Worm (Caenorhabditis elegans) whole organism, dauer: ENCODE results near the gene eak-3.

Source experiments
- unc-62 ChIP-seq: sonication (generic microtip); optimal IDR thresholded peaks from 2 replicates; lab custom pipeline; 2017; ENCODE audit warnings: missing biosample characterization, missing genetic modification reagents, missing genetic modification characterization

Gene eak-3

DNA sequence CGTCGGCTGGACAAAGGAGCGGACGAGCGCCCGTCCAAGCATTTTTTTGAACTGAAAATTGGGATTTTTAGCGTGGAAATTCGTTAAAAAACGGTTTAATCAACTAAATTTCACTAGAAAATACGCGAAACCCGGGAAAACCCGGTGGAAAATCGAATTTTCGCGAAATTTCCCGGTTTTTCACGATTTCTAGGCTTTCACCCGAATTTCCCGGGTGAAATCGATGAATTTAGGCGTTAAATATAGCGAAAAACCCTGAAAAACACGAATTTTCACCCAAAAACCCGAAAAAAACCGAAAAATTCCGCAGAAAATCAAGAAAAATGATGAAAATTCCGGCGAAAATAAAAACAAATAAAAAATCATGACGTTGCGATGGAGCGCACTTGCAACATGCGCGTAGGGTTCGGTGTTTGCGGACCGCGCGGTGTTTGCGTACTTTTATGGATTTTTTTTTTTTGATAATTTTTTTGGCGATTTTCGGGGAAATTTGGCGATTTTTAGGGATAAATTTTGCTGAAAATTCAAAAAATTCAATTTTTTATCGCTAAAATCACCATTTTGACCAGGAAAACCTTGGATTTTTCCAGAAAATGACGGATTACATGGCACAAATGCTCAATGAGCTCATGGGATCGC, 25.7 kb upstream of the eak-3 start, which contains the start of the genes mrpl-45 and Y119D3B.12:
Gene mrpl-45 (minus strand): TSS at position 51 of the 639 bp plus-strand sequence.
Gene Y119D3B.12 (plus strand): TSS at position 589 of the 639 bp plus-strand sequence.
- no peak for TF ChIP-seq unc-62 (GFP tag; lab: Kevin White, UChicago)

DNA sequence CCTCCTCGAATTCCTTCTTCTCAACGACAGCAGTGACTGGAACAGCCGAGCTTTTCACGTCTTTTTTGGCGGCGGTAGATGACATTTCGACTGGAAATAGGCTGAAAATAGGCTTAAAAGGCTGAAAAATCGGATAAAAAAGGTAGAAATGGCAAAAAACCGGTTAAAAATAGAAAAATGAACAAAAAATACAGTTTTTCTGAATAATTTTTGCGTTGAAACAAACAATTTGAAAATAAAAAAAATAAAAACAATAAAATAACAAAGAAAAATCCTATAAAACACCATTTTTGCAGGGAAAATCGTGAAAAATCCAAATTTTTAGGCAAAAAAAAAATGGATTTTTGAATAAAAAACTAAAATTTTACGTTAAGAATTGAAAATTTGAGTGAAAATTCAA, 19.8 kb upstream of the eak-3 start, which contains the start of gene dss-1:
Gene dss-1 (minus strand): TSS at position 101 of the 400 bp plus-strand sequence.
- TF ChIP-seq unc-62 (GFP tag; lab: Kevin White, UChicago), result no peak

DNA sequence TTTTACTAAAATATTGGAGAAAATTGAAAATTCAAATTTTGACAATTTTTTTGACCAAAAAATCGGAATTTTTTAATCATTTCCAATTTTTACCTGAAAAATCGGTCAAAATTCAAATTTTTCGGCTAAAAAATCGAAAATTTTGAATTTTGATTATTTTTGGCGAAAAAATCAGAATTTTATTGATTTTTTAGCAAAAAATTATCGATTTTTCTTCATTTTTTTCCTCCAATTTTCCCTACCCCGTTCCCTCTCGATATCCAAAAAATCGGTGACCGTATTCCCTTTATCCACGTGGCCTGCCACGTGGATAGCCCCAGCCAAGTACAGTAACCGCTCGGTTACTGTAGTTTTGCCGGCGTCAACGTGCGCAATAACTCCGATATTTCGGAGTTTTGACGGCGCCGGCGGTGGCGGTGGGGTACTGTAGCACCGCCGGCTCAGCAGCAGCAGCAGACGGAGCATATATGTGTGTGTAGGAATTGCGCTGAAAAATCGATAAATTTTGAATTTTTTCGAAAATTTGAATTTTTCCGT, 17.0 kb upstream of the eak-3 start, which contains the start of gene Y119D3B.14:
Gene Y119D3B.14 (minus strand): TSS at position 487 of the 537 bp plus-strand sequence.
- no peak for TF ChIP-seq unc-62 (GFP tag; lab: Kevin White, UChicago)

DNA sequence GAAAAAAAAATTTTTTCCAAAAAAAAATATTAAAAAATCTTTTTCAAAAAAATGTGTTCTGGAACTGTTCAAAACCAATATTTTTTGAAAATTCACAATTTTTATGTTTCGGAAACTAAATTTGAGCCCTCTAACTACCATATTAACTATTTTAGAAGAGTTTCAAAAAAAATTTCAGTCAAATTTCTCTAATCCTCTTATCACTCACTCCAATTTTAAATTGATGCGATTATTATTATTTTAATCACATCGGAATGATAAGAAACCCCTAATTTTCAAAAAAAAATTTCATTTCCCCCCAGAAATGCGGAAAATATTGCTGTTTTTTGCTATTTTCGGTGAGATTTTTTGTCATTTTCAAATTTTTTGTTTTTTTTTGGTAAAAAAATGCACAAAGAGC, 5.4 kb upstream of the eak-3 start, which contains the start of gene nspg-8:
Gene nspg-8 (plus strand): TSS at position 301 of the 400 bp plus-strand sequence.
- TF ChIP-seq unc-62 (GFP tag; lab: Kevin White, UChicago), result no peak

ce11 chrIII:1179006-1179405, 2.6 kb upstream of the eak-3 start:
- TF ChIP-seq unc-62 (GFP tag; lab: Kevin White, UChicago), result no peak

DNA sequence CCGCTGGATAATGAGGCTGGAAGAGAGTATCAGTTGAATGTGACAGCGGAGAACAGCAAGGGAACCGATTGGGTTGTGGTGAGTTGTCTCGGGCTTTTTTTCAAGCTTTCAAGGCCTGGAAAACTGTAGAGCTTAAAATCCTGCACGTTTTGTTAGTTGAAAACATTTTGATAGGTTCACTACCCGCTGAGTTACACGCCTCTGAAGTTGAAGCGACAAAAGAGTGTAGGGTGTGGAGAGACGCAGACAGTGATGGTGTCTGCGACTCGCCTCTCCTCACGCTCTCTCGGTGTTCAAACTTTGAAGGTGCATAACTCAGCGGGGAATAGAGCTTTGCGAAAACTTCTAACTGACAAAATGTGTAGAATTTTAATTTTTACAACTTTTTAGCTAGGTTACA, 3.0 kb downstream of the eak-3 start:
- no peak for TF ChIP-seq unc-62 (GFP tag; lab: Kevin White, UChicago)

DNA sequence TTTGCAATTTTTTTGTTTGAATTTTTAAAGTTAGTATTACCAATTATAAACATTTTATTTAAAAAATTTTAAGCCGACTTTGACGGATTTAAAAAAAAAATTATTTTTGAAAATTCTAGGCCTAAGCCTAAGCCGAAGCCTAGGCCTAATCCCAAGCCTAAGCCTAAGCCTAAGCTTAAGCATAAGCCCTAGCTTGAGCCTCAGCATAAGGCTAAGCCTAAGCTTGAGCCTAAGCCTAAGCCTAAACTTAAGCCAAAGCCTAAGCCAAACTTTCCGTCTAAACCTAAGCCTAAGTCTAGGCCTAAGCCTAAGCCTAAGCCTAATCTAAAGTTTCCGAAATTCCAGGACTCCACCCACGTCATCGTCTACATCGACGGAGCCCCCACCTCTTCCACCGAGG, 6.7 kb downstream of the eak-3 start:
- no peak for TF ChIP-seq unc-62 (GFP tag; lab: Kevin White, UChicago)

ce11 chrIII:1166388-1166787, 10.0 kb downstream of the eak-3 start:
- no peak for TF ChIP-seq unc-62 (GFP tag; lab: Kevin White, UChicago)

DNA sequence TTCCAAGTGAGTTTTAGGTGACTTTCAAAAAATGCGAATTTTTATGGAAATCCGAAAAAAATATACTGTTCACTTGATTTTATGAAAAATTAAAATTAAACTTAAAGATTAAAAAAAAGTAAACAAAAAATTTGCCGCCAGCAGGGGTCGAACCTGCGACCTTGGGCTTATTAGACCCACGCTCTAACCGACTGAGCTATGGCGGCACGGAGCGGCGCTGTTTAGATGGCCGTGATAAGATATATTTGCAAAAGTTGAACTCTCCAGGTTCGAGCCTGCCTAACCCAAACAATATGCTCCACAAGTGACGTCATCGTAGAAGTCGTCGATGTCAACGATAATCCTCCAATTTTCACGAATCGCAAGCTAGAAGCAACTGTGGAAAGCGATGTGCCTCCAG, 11.7 kb downstream of the eak-3 start:
- TF ChIP-seq unc-62 (GFP tag; lab: Kevin White, UChicago), result no peak

DNA sequence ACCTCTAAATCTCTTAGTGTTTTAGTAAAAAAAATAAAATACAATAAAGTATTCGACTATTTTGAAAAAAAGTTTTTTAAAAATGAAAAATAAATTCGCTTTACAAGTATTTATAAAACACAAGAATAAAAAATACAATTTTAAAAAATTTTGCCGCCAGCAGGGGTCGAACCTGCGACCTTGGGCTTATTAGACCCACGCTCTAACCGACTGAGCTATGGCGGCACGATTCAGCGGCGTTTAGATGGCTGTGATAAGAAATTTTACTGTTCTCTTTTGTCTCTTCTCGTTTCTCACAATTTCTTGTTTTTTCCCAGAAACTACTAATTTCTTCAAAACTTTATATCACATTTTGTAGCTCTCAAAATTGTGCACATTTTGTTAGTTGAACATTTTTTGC, 13.2 kb downstream of the eak-3 start:
- no peak for TF ChIP-seq unc-62 (GFP tag; lab: Kevin White, UChicago)

- no peak for TF ChIP-seq unc-62 (GFP tag; lab: Kevin White, UChicago)
Measured at ce11 chrIII:1161946-1162345, 14.4 kb downstream of the eak-3 start.

DNA sequence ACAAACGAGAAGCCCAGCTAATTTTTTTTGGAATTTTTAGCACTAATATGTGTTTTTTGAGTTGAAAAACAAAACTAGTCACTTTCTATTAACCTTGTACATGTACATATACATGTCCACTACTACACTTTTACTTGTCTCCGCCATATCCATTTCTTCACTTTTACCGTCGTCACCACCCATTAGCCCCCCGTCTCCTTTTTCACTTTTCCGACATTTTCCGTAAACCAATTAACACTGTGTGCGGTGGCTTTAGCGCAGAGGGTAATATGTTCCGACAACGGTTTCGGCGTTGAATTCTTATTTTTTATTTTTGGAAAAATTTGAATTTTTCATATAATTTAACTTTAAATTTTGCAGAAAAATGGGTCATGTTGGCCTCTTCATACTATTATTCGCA, 24.7 kb downstream of the eak-3 start, which contains the start of gene cdh-12:
Gene cdh-12 (plus strand): TSS at position 365 of the 400 bp plus-strand sequence.
- no peak for TF ChIP-seq unc-62 (GFP tag; lab: Kevin White, UChicago)

DNA sequence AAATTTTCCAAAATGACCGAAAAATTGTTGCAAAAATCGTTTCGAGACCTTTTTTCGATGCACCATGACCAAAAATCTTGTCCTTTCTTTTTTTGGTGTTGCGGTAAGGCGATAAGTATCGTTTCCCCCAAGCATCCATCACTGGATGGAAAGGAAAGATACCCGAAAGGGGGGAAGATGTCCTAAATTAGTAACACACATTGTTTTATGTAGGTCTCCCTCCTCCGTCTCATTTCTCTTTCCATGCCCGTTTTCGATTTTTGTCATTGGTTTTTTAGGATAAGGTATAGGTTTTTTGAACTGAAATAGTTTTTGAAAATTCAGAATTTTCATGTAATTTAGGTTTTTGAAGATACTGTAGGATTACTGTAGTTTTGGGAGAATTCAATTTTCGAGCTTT, 26.9 kb downstream of the eak-3 start:
- no peak for TF ChIP-seq unc-62 (GFP tag; lab: Kevin White, UChicago)

- no peak for TF ChIP-seq unc-62 (GFP tag; lab: Kevin White, UChicago)
Measured at ce11 chrIII:1147863-1148262, 28.5 kb downstream of the eak-3 start.

DNA sequence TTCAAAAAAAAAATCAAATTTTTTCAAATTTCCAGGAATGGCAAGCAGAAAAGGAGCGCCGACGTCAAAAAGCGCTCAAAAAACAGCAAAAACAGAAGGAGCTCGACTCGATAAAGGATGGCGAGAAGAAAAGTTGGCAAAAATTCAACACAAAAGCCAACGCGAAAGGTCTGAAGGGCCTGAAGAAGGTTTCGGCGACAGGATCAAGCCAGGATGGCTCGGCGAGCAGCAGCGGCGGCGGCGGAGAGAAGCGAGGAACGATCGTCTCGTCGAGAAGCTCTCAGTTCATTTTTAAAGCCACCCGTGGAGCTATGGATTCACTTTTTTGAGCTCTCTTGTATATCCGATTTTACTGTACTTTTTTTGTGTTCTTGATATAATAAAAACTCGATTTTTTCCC, 31.5 kb downstream of the eak-3 start:
- no peak for TF ChIP-seq unc-62 (GFP tag; lab: Kevin White, UChicago)

- no peak for TF ChIP-seq unc-62 (GFP tag; lab: Kevin White, UChicago)
Measured at ce11 chrIII:1142798-1143197, 33.6 kb downstream of the eak-3 start, which contains the start of gene smr-1. Gene smr-1 (plus strand): TSS chrIII:1143172.
